Fruit fly (Drosophila melanogaster): ENCODE results near the gene Cyp4ac1.

Gene Cyp4ac1

dm6 chr2L:5292977-5293513 lies 29.2 kb downstream of the Cyp4ac1 start:
- TF ChIP-seq CG9948 (tag; optimal IDR thresholded peaks at IDR 0.05) (peak; percentile 97), gl (tag; optimal IDR thresholded peaks at IDR 0.05) (peak; percentile 97), CG14655 (GFP tag; optimal IDR thresholded peaks at IDR 0.05) (peak; percentile 91), Pif1A (GFP tag; optimal IDR thresholded peaks at IDR 0.05) (peak; percentile 96), CG32121 (GFP tag; IDR thresholded peaks at IDR 0.05) (peak; percentile 87), rn (GFP tag; IDR thresholded peaks at IDR 0.05) (peak; percentile 77), Pif1B (GFP tag; optimal IDR thresholded peaks at IDR 0.05) (peak; percentile 93), CG10348 (GFP tag; IDR thresholded peaks at IDR 0.05) (0 out of 2 replicates have a peak, but pooled peaks have one; percentile 35), CG8159 (tag; optimal IDR thresholded peaks at IDR 0.05) (peak; percentile 98), EcR (GFP tag; optimal IDR thresholded peaks at IDR 0.05) (peak; percentile 100), CG4496 (GFP tag; IDR thresholded peaks at IDR 0.05) (peak; percentile 94), CG15710 (tag; optimal IDR thresholded peaks at IDR 0.05) (peak; percentile 98), CG34367 (tag; optimal IDR thresholded peaks at IDR 0.05) (peak; percentile 96), Snoo (tag; optimal IDR thresholded peaks at IDR 0.05) (peak; percentile 93), CG13204 (GFP tag; optimal IDR thresholded peaks at IDR 0.05) (peak; percentile 92), CG8301 (tag; optimal IDR thresholded peaks at IDR 0.05) (peak; percentile 94), fd96Ca (GFP tag; IDR thresholded peaks at IDR 0.05) (no peak; the same call in none of the 3 replicates), D1 (tag; optimal IDR thresholded peaks at IDR 0.05) (peak; percentile 91), CG17806 (tag; optimal IDR thresholded peaks at IDR 0.05) (peak; percentile 97), Ets98B (GFP tag; IDR thresholded peaks at IDR 0.05) (peak; percentile 88), CG12605 (GFP tag; IDR thresholded peaks at IDR 0.05) (peak; percentile 93)

dm6 chr2L:5294392-5295244 lies 30.8 kb downstream of the Cyp4ac1 start:
- peak; percentile 20 for TF ChIP-seq gl (tag; optimal IDR thresholded peaks at IDR 0.05)
- TF ChIP-seq CG14655 (GFP tag; optimal IDR thresholded peaks at IDR 0.05): peak; percentile 8
- TF ChIP-seq Pif1B (GFP tag; optimal IDR thresholded peaks at IDR 0.05): peak; percentile 63
- TF ChIP-seq CG10348 (GFP tag; IDR thresholded peaks at IDR 0.05): no peak
- TF ChIP-seq Snoo (tag; optimal IDR thresholded peaks at IDR 0.05): no peak
- TF ChIP-seq Ets98B (GFP tag; IDR thresholded peaks at IDR 0.05): 0 out of 2 replicates have a peak, but pooled peaks have one; percentile 8
- TF ChIP-seq CG12605 (GFP tag; IDR thresholded peaks at IDR 0.05): peak; percentile 23; the same call in 1 of the 2 replicates
- TF ChIP-seq CG34367 (tag; optimal IDR thresholded peaks at IDR 0.05): no peak
- TF ChIP-seq EcR (GFP tag; optimal IDR thresholded peaks at IDR 0.05): peak; percentile 98
- TF ChIP-seq CG4496 (GFP tag; IDR thresholded peaks at IDR 0.05): peak; percentile 22; the same call in 1 of the 3 replicates
- TF ChIP-seq Pif1A (GFP tag; optimal IDR thresholded peaks at IDR 0.05): no peak
- no peak for TF ChIP-seq CG9948 (tag; optimal IDR thresholded peaks at IDR 0.05)
- peak; percentile 14 for TF ChIP-seq CG8159 (tag; optimal IDR thresholded peaks at IDR 0.05)
- TF ChIP-seq CG8301 (tag; optimal IDR thresholded peaks at IDR 0.05): no peak
- peak; percentile 79 for TF ChIP-seq CG13204 (GFP tag; optimal IDR thresholded peaks at IDR 0.05)

dm6 chr2L:5295245-5295572 lies 31.4 kb downstream of the Cyp4ac1 start:
- peak; percentile 3 for TF ChIP-seq Pif1A (GFP tag; optimal IDR thresholded peaks at IDR 0.05)
- TF ChIP-seq CG14655 (GFP tag; optimal IDR thresholded peaks at IDR 0.05): no peak
- TF ChIP-seq gl (tag; optimal IDR thresholded peaks at IDR 0.05): no peak
- TF ChIP-seq EcR (GFP tag; optimal IDR thresholded peaks at IDR 0.05): no peak

- TF ChIP-seq fd96Ca (GFP tag; IDR thresholded peaks at IDR 0.05) (no peak), Pif1B (GFP tag; optimal IDR thresholded peaks at IDR 0.05) (peak; percentile 78), CG15710 (tag; optimal IDR thresholded peaks at IDR 0.05) (peak; percentile 91), EcR (GFP tag; optimal IDR thresholded peaks at IDR 0.05) (peak; percentile 83), CG8159 (tag; optimal IDR thresholded peaks at IDR 0.05) (peak; percentile 96), Snoo (tag; optimal IDR thresholded peaks at IDR 0.05) (no peak), CG12605 (GFP tag; IDR thresholded peaks at IDR 0.05) (no peak), CG14655 (GFP tag; optimal IDR thresholded peaks at IDR 0.05) (peak; percentile 81), CG10348 (GFP tag; IDR thresholded peaks at IDR 0.05) (no peak), CG32121 (GFP tag; IDR thresholded peaks at IDR 0.05) (no peak), CG4496 (GFP tag; IDR thresholded peaks at IDR 0.05) (no peak; the same call in 2 of the 3 replicates), CG34367 (tag; optimal IDR thresholded peaks at IDR 0.05) (peak; percentile 88), gl (tag; optimal IDR thresholded peaks at IDR 0.05) (peak; percentile 86), rn (GFP tag; IDR thresholded peaks at IDR 0.05) (0 out of 2 replicates have a peak, but pooled peaks have one; percentile 16), CG8301 (tag; optimal IDR thresholded peaks at IDR 0.05) (peak; percentile 88), D1 (tag; optimal IDR thresholded peaks at IDR 0.05) (peak; percentile 84), Ets98B (GFP tag; IDR thresholded peaks at IDR 0.05) (no peak), CG17806 (tag; optimal IDR thresholded peaks at IDR 0.05) (peak; percentile 94), CG13204 (GFP tag; optimal IDR thresholded peaks at IDR 0.05) (peak; percentile 96), CG9948 (tag; optimal IDR thresholded peaks at IDR 0.05) (peak; percentile 89), Pif1A (GFP tag; optimal IDR thresholded peaks at IDR 0.05) (peak; percentile 85)
Measured at dm6 chr2L:5296672-5297288, 33.0 kb downstream of the Cyp4ac1 start.
